Fruit fly (Drosophila melanogaster) whole organism, embryonic: ENCODE measurements around the gene ast.

Experiments used
- Abd-B ChIP-seq: fragments of 200-800 bp; sonication (Bioruptor generic); optimal IDR thresholded peaks from 2 replicates; lab custom pipeline; 2018; ENCODE audit warnings: missing biosample characterization, mild to moderate bottlenecking, missing genetic modification characterization, moderate library complexity
- Atf6 ChIP-seq: fragments of 200-800 bp; sonication (Bioruptor generic); IDR thresholded peaks from 2 replicates; pipeline ENCODE4 v1.3.6; 2022; ENCODE audit warnings: missing biosample characterization, missing genetic modification characterization
- CG14014 ChIP-seq: fragments of 200-800 bp; sonication (Bioruptor generic); IDR thresholded peaks from 2 replicates; pipeline ENCODE4 v1.3.6; 2022; ENCODE audit warnings: missing biosample characterization, missing genetic modification characterization
- CG14050 ChIP-seq: fragments of 200-800 bp; sonication (Bioruptor generic); IDR thresholded peaks from 3 replicates; pipeline ENCODE4 v1.3.6; 2022; ENCODE audit warnings: missing biosample characterization, missing genetic modification characterization
- CG15601 ChIP-seq: fragments of 200-800 bp; sonication (Bioruptor generic); optimal IDR thresholded peaks from 3 replicates; lab custom pipeline; 2019; ENCODE audit warnings: missing biosample characterization, mild to moderate bottlenecking, missing genetic modification characterization, moderate library complexity
- CG2116 ChIP-seq: fragments of 200-800 bp; sonication (Bioruptor generic); optimal IDR thresholded peaks from 3 replicates; lab custom pipeline; 2018; ENCODE audit warnings: missing biosample characterization, mild to moderate bottlenecking, missing genetic modification characterization
- CG2875 ChIP-seq: fragments of 200-800 bp; sonication (Bioruptor generic); optimal IDR thresholded peaks from 2 replicates; lab custom pipeline; 2017; ENCODE audit warnings: missing biosample characterization, mild to moderate bottlenecking, missing genetic modification characterization, missing genetic modification reagents
- CG30403 ChIP-seq: fragments of 200-800 bp; sonication (Bioruptor generic); optimal IDR thresholded peaks from 3 replicates; lab custom pipeline; 2016; ENCODE audit warnings: missing biosample characterization, missing genetic modification characterization
- CG3065 ChIP-seq: fragments of 200-800 bp; sonication (Bioruptor generic); optimal IDR thresholded peaks from 2 replicates; lab custom pipeline; 2016; ENCODE audit warnings: missing biosample characterization, missing genetic modification characterization
- CG3407 ChIP-seq: fragments of 200-800 bp; sonication (Bioruptor generic); optimal IDR thresholded peaks from 2 replicates; lab custom pipeline; 2018; ENCODE audit warnings: missing biosample characterization, mild to moderate bottlenecking, missing genetic modification characterization
- CG4328 ChIP-seq: fragments of 200-800 bp; sonication (Bioruptor generic); optimal IDR thresholded peaks from 3 replicates; lab custom pipeline; 2017; ENCODE audit warnings: missing biosample characterization, missing genetic modification reagents, missing genetic modification characterization
- CG4360 ChIP-seq: fragments of 200-800 bp; sonication (Bioruptor generic); IDR thresholded peaks from 2 replicates; pipeline ENCODE4 v1.3.6; 2022; ENCODE audit warnings: missing biosample characterization, missing genetic modification characterization
- CG4854 ChIP-seq: fragments of 200-800 bp; sonication (Bioruptor generic); optimal IDR thresholded peaks from 2 replicates; lab custom pipeline; 2016; ENCODE audit warnings: missing biosample characterization, missing genetic modification characterization, inconsistent platforms
- CG5180 ChIP-seq: fragments of 200-800 bp; sonication (Bioruptor generic); optimal IDR thresholded peaks from 3 replicates; lab custom pipeline; 2017; ENCODE audit warnings: missing biosample characterization, missing genetic modification characterization, mild to moderate bottlenecking, moderate library complexity, missing genetic modification reagents
- CG6854 ChIP-seq: fragments of 200-800 bp; sonication (Bioruptor generic); optimal IDR thresholded peaks from 3 replicates; lab custom pipeline; 2017; ENCODE audit warnings: missing biosample characterization, mild to moderate bottlenecking, missing genetic modification characterization
- CG7357 ChIP-seq: fragments of 200-800 bp; sonication (Bioruptor generic); IDR thresholded peaks from 3 replicates; pipeline ENCODE4 v1.3.6; 2022; ENCODE audit warnings: missing biosample characterization, missing genetic modification characterization
- CG7372 ChIP-seq: fragments of 200-800 bp; sonication (Bioruptor generic); IDR thresholded peaks from 2 replicates; pipeline ENCODE4 v1.3.6; 2022; ENCODE audit warnings: missing biosample characterization, missing genetic modification characterization
- CG7745 ChIP-seq: fragments of 200-800 bp; sonication (Bioruptor generic); optimal IDR thresholded peaks from 2 replicates; lab custom pipeline; 2018; ENCODE audit warnings: missing biosample characterization, mild to moderate bottlenecking, missing genetic modification characterization, moderate library complexity
- CG8765 ChIP-seq: fragments of 200-800 bp; sonication (Bioruptor generic); IDR thresholded peaks from 2 replicates; pipeline ENCODE4 v1.3.6; 2022; ENCODE audit warnings: missing biosample characterization, missing genetic modification characterization
- CrebB ChIP-seq: fragments of 200-800 bp; sonication (Bioruptor generic); optimal IDR thresholded peaks from 3 replicates; lab custom pipeline; 2018; ENCODE audit warnings: missing biosample characterization, mild to moderate bottlenecking, missing genetic modification characterization
- D ChIP-seq, 2 experiments: fragments of 200-800 bp in 1 of 2; fragments of >200 bp in 1 of 2; sonication (Bioruptor generic) in 1 of 2; optimal IDR thresholded peaks; 2 replicates in 1 of 2; 3 replicates in 1 of 2; lab custom pipeline; 2017; ENCODE audit warnings: mild to moderate bottlenecking in 1 of 2, missing biosample characterization in 1 of 2, missing genetic modification characterization in 1 of 2, missing genetic modification reagents in 1 of 2
- Dip3 ChIP-seq: fragments of 200-800 bp; sonication (Bioruptor generic); optimal IDR thresholded peaks from 3 replicates; lab custom pipeline; 2016; ENCODE audit warnings: missing biosample characterization, missing genetic modification characterization
- Doc2 ChIP-seq: fragments of 200-800 bp; sonication (Bioruptor generic); IDR thresholded peaks from 2 replicates; pipeline ENCODE4 v1.3.6; 2022; ENCODE audit warnings: missing biosample characterization, missing genetic modification characterization
- Dp ChIP-seq: fragments of 200-800 bp; sonication (Bioruptor generic); optimal IDR thresholded peaks from 2 replicates; lab custom pipeline; 2018; ENCODE audit warnings: missing biosample characterization, mild to moderate bottlenecking, missing genetic modification characterization, moderate library complexity
- HLH3B ChIP-seq: fragments of 200-800 bp; sonication (Bioruptor generic); IDR thresholded peaks from 2 replicates; pipeline ENCODE4 v1.3.6; 2022; ENCODE audit warnings: missing biosample characterization, missing genetic modification characterization
- HmgD ChIP-seq: fragments of 200-800 bp; sonication (Bioruptor generic); optimal IDR thresholded peaks from 3 replicates; lab custom pipeline; 2016; ENCODE audit warnings: missing biosample characterization, missing genetic modification characterization
- MBD-R2 ChIP-seq: fragments of 200-800 bp; sonication (Bioruptor generic); IDR thresholded peaks from 2 replicates; pipeline ENCODE4 v1.3.6; 2022; ENCODE audit warnings: missing biosample characterization, missing genetic modification characterization
- NC2β ChIP-seq: fragments of 200-800 bp; sonication (Bioruptor generic); optimal IDR thresholded peaks from 2 replicates; lab custom pipeline; 2016; ENCODE audit warnings: missing biosample characterization, missing genetic modification characterization
- Nf-YA ChIP-seq: fragments of 200-800 bp; sonication (Bioruptor generic); IDR thresholded peaks from 2 replicates; pipeline ENCODE4 v1.3.6; 2022; ENCODE audit warnings: missing biosample characterization, missing genetic modification characterization
- Sry-δ ChIP-seq: fragments of 200-800 bp; sonication (Bioruptor generic); optimal IDR thresholded peaks from 2 replicates; lab custom pipeline; 2016; ENCODE audit warnings: missing biosample characterization, missing genetic modification characterization
- Stat92E ChIP-seq, 3 experiments: fragments of >200 bp in 2 of 3; fragments of 200-800 bp in 1 of 3; sonication (Bioruptor generic) in 1 of 3; optimal IDR thresholded peaks; 2 replicates each; lab custom pipeline; 2017 to 2019; ENCODE audit warnings: missing biosample characterization in 3 of 3, missing genetic modification characterization in 3 of 3, mild to moderate bottlenecking in 1 of 3, moderate library complexity in 1 of 3
- chinmo ChIP-seq: fragments of 200-800 bp; sonication (Bioruptor generic); IDR thresholded peaks from 4 replicates; pipeline ENCODE4 v1.3.6; 2022; ENCODE audit warnings: missing biosample characterization, missing genetic modification characterization; ENCODE audit not compliant: partially characterized antibody
- corto ChIP-seq: fragments of 200-800 bp; sonication (Bioruptor generic); optimal IDR thresholded peaks from 2 replicates; lab custom pipeline; 2016; ENCODE audit warnings: missing biosample characterization, mild to moderate bottlenecking, missing genetic modification characterization, moderate library complexity
- da ChIP-seq: fragments of 200-800 bp; sonication (Bioruptor generic); optimal IDR thresholded peaks from 2 replicates; lab custom pipeline; 2016; ENCODE audit warnings: missing biosample characterization, missing genetic modification characterization
- emc ChIP-seq: fragments of 200-800 bp; sonication (Bioruptor generic); optimal IDR thresholded peaks from 2 replicates; lab custom pipeline; 2016; ENCODE audit warnings: missing biosample characterization, missing genetic modification characterization
- en ChIP-seq: fragments of 200-800 bp; sonication (Bioruptor generic); optimal IDR thresholded peaks from 2 replicates; lab custom pipeline; 2016; ENCODE audit warnings: missing biosample characterization, missing genetic modification characterization
- fd3F ChIP-seq: fragments of 200-800 bp; sonication (Bioruptor generic); optimal IDR thresholded peaks from 2 replicates; lab custom pipeline; 2018; ENCODE audit warnings: missing biosample characterization, mild to moderate bottlenecking, missing genetic modification characterization, moderate library complexity
- ftz-f1 ChIP-seq: fragments of 200-800 bp; sonication (Bioruptor generic); optimal IDR thresholded peaks from 2 replicates; lab custom pipeline; 2016; ENCODE audit warnings: missing biosample characterization, missing genetic modification characterization
- fu2 ChIP-seq: fragments of 200-800 bp; sonication (Bioruptor generic); optimal IDR thresholded peaks from 2 replicates; lab custom pipeline; 2016; ENCODE audit warnings: missing biosample characterization, missing genetic modification characterization
- grau ChIP-seq: fragments of 200-800 bp; optimal IDR thresholded peaks from 3 replicates; lab custom pipeline; 2019; ENCODE audit warnings: missing biosample characterization, mild to moderate bottlenecking, missing genetic modification characterization, moderate library complexity
- grn ChIP-seq: fragments of 200-800 bp; sonication (Bioruptor generic); optimal IDR thresholded peaks from 3 replicates; lab custom pipeline; 2017; ENCODE audit warnings: missing biosample characterization, missing genetic modification characterization
- jumu ChIP-seq: fragments of 200-800 bp; sonication (Bioruptor generic); optimal IDR thresholded peaks from 3 replicates; lab custom pipeline; 2016; ENCODE audit warnings: missing biosample characterization, missing genetic modification characterization
- luna ChIP-seq: fragments of 200-800 bp; sonication (Bioruptor generic); optimal IDR thresholded peaks from 2 replicates; lab custom pipeline; 2016; ENCODE audit warnings: missing biosample characterization, missing genetic modification characterization
- pfk ChIP-seq: fragments of 200-800 bp; sonication (Bioruptor generic); optimal IDR thresholded peaks from 2 replicates; lab custom pipeline; 2018; ENCODE audit warnings: missing biosample characterization, mild to moderate bottlenecking, missing genetic modification characterization, moderate library complexity
- pnt ChIP-seq: fragments of 200-800 bp; sonication (Bioruptor generic); optimal IDR thresholded peaks from 3 replicates; lab custom pipeline; 2016; ENCODE audit warnings: missing biosample characterization, missing genetic modification characterization
- rib ChIP-seq: fragments of 200-800 bp; sonication (Bioruptor generic); IDR thresholded peaks from 2 replicates; pipeline ENCODE4 v1.3.6; 2022; ENCODE audit warnings: missing biosample characterization, missing genetic modification characterization
- slou ChIP-seq: fragments of 200-800 bp; sonication (Bioruptor generic); optimal IDR thresholded peaks from 3 replicates; lab custom pipeline; 2016; ENCODE audit warnings: missing biosample characterization, missing genetic modification characterization
- tna ChIP-seq: fragments of 200-800 bp; sonication (Bioruptor generic); IDR thresholded peaks from 2 replicates; pipeline ENCODE4 v1.3.6; 2022; ENCODE audit warnings: missing biosample characterization, missing genetic modification characterization; ENCODE audit not compliant: partially characterized antibody
- yki ChIP-seq: fragments of >200 bp; optimal IDR thresholded peaks from 3 replicates; lab custom pipeline; 2018
- zen2 ChIP-seq: fragments of 200-800 bp; sonication (Bioruptor generic); IDR thresholded peaks from 3 replicates; pipeline ENCODE4 v1.3.6; 2022; ENCODE audit warnings: missing biosample characterization, missing genetic modification characterization; ENCODE audit not compliant: partially characterized antibody

Gene ast

DNA sequence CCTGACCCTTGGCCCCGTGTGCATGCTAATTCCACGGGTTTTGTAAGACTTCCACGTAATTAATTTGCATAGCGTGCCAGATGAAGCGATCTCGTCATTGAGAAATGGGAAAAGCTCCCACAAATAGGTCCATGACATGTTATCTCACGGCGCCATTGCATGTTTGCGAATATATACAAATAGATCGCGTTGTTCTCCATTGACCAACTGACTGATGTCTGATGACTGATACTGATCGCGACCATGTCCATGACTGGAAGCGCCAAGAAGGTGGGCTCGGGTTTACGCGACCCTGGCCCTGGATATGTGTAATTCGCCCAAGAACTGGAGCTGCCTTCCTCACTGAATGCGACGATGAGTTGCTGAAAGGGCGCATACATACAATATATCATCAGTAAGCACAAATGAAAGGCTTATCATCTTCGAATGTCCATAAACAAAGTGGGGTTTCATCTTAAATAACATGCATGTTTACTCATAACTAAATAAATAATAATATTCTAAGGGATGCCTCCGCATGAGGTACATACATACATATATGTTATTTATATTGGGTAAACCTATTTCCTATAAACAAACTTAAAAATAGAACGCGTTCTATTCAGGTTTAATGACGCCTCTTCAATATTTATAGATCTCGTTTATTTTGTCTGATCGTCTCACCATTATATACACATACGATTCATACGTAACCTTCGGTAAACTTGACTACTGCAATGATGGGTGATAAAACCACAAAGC lies 45.5 kb downstream of the ast start (continued):
- TF ChIP-seq tna (GFP tag; lab: Robert Waterston, UW) (no peak), CG5180 (peak; percentile 5), CG7745 (tag; lab: Kevin White, UChicago) (peak; percentile 74), CG2116 (GFP tag; lab: Kevin White, UChicago) (peak; percentile 17), da (GFP tag; lab: Kevin White, UChicago) (no peak), luna (no peak), CG3065 (GFP tag; lab: Kevin White, UChicago) (no peak), Doc2 (GFP tag; lab: Robert Waterston, UW) (no peak), corto (GFP tag; lab: Kevin White, UChicago) (no peak), CG4328 (no peak), CG15601 (tag; lab: Kevin White, UChicago) (peak; percentile 69), NC2β (GFP tag; lab: Kevin White, UChicago) (no peak), rib (no peak), CG8765 (GFP tag; lab: Robert Waterston, UW) (no peak), fd3F (GFP tag; lab: Kevin White, UChicago) (no peak), yki (lab: Kevin White, UChicago) (no peak), HmgD (no peak), slou (GFP tag; lab: Kevin White, UChicago) (no peak), CrebB (tag; lab: Kevin White, UChicago) (no peak), en (no peak), Dp (no peak), grau (peak; percentile 28), grn (GFP tag; lab: Kevin White, UChicago) (peak; percentile 51), CG14050 (GFP tag; lab: Robert Waterston, UW) (no peak), chinmo (GFP tag; lab: Robert Waterston, UW) (no peak), Nf-YA (GFP tag; lab: Robert Waterston, UW) (no peak), Sry-δ (no peak), ftz-f1 (no peak), CG30403 (GFP tag; lab: Kevin White, UChicago) (no peak), CG3407 (peak; percentile 77), emc (no peak), zen2 (GFP tag; lab: Robert Waterston, UW) (no peak), Abd-B (GFP tag; lab: Kevin White, UChicago) (no peak), pfk (GFP tag; lab: Kevin White, UChicago) (no peak), jumu (GFP tag; lab: Kevin White, UChicago) (no peak), HLH3B (GFP tag; lab: Robert Waterston, UW) (no peak), Stat92E (GFP tag; optimal IDR thresholded peaks at IDR 0.05; lab: Kevin White, UChicago) (no peak), D (optimal IDR thresholded peaks at IDR 0.05; lab: Kevin White, UChicago) (no peak), D (GFP tag; optimal IDR thresholded peaks at IDR 0.05; lab: Kevin White, UChicago) (peak; percentile 67), CG4360 (peak; percentile 21; the same call in 1 of the 2 replicates), Atf6 (no peak), CG14014 (GFP tag; lab: Robert Waterston, UW) (no peak), CG7372 (no peak), CG4854 (GFP tag; lab: Kevin White, UChicago) (no peak), MBD-R2 (GFP tag; lab: Robert Waterston, UW) (no peak), CG7357 (GFP tag; lab: Robert Waterston, UW) (no peak), fu2 (no peak), pnt (GFP tag; lab: Kevin White, UChicago) (no peak), CG6854 (GFP tag; lab: Kevin White, UChicago) (no peak), CG2875 (GFP tag; lab: Kevin White, UChicago) (peak; percentile 81), Dip3 (GFP tag; lab: Kevin White, UChicago) (no peak)
